Fruit fly (Drosophila melanogaster): ENCODE measurements around the gene Hsp23.

Gene Hsp23

DNA sequence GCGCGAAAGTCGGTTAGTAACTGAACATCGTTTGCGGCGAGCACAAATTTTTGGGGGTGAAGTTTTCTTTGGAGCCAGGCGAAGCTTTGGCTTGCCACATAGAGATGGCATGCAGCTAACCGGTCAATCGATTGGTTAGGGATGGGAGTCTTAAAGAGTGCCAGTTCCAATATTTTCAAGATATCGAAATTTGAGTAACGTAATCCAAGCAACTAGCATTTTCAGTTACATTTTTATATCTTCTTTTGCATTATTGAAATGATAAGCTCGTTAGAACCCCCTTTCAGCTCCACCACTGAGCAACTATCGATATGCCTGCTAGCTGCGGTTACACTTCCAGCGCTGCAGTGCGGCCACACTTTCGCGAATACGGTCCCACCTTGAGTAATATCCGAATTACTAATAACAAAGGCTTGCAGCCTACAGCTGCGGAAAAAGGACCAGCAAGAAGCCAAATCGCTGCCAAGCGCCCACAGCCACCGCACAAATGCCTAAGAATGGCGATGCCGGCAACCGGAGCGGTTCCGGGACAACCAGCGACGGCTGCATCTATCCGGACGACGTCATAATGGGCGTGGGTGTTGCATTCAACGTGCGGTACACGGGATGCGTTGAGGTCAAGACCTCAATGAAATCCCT lies 45.1 kb downstream of the Hsp23 start, which contains the start of the genes Atat and Shc (continued):
- TF ChIP-seq ranshi (GFP tag; IDR thresholded peaks at IDR 0.05) = peak; percentile 100
- TF ChIP-seq CG17802 (tag; optimal IDR thresholded peaks at IDR 0.05) = peak; percentile 93
- peak; percentile 99 for TF ChIP-seq da (GFP tag; optimal IDR thresholded peaks at IDR 0.05)
- peak; percentile 97 for TF ChIP-seq gsb-n (tag; optimal IDR thresholded peaks at IDR 0.05)
- TF ChIP-seq CG5180 (GFP tag; optimal IDR thresholded peaks at IDR 0.05) = peak; percentile 83
- peak; percentile 99 for TF ChIP-seq CG13775 (GFP tag; optimal IDR thresholded peaks at IDR 0.05)
- peak; percentile 100 for TF ChIP-seq CG10366 (GFP tag; IDR thresholded peaks at IDR 0.05)
- peak; percentile 12 for TF ChIP-seq CG15479 (GFP tag; optimal IDR thresholded peaks at IDR 0.05)
- peak; percentile 98 for TF ChIP-seq PHDP (tag; optimal IDR thresholded peaks at IDR 0.05)
- peak; percentile 96 for TF ChIP-seq CG6683 (GFP tag; optimal IDR thresholded peaks at IDR 0.05)
- TF ChIP-seq CG17612 (GFP tag; IDR thresholded peaks at IDR 0.05) = peak; percentile 99
- TF ChIP-seq CG12104 (GFP tag; optimal IDR thresholded peaks at IDR 0.05) = peak; percentile 98
- TF ChIP-seq sima (GFP tag; optimal IDR thresholded peaks at IDR 0.05) = peak; percentile 98
- TF ChIP-seq CG14965 (GFP tag; optimal IDR thresholded peaks at IDR 0.05; ENCODE audit: borderline replicate concordance) = peak; percentile 91
- peak; percentile 98 for TF ChIP-seq dimm (GFP tag; IDR thresholded peaks at IDR 0.05)
- peak; percentile 99 for TF ChIP-seq dan (GFP tag; IDR thresholded peaks at IDR 0.05)
- TF ChIP-seq mam (GFP tag; optimal IDR thresholded peaks at IDR 0.05) = peak; percentile 100
- peak; percentile 80; the same call in 1 of the 2 replicates for TF ChIP-seq tna (GFP tag; IDR thresholded peaks at IDR 0.05; ENCODE audit: partially characterized antibody)
- peak; percentile 100 for TF ChIP-seq CG1602 (GFP tag; optimal IDR thresholded peaks at IDR 0.05)
- peak; percentile 99 for TF ChIP-seq CG4820 (GFP tag; optimal IDR thresholded peaks at IDR 0.05)
- TF ChIP-seq esg (GFP tag; conservative IDR thresholded peaks at IDR 0.05) = peak; percentile 100
- peak; percentile 50 to 94 for TF ChIP-seq tll (GFP tag; optimal IDR thresholded peaks at IDR 0.05)
- TF ChIP-seq CG10543 (GFP tag; optimal IDR thresholded peaks at IDR 0.05) = peak; percentile 98
- peak; percentile 55 for TF ChIP-seq CG8478 (optimal IDR thresholded peaks at IDR 0.05)
- peak; percentile 98 for TF ChIP-seq CG5953 (GFP tag; IDR thresholded peaks at IDR 0.05)
- peak; percentile 99 for TF ChIP-seq CG8765 (GFP tag; IDR thresholded peaks at IDR 0.05)
- TF ChIP-seq gce (GFP tag; IDR thresholded peaks at IDR 0.05) = peak; percentile 98
- peak; percentile 99 for TF ChIP-seq Camta (GFP tag; optimal IDR thresholded peaks at IDR 0.05)
- TF ChIP-seq h (optimal IDR thresholded peaks at IDR 0.05) = no peak
- peak; percentile 100 for TF ChIP-seq Ets65A (GFP tag)
- TF ChIP-seq prd (optimal IDR thresholded peaks at IDR 0.05) = no peak
- TF ChIP-seq prd (GFP tag; IDR thresholded peaks at IDR 0.05) = peak; percentile 100
- TF ChIP-seq Sox102F (GFP tag; optimal IDR thresholded peaks at IDR 0.05) = peak; percentile 99
- peak; percentile 100 for TF ChIP-seq Ptx1 (GFP tag; IDR thresholded peaks at IDR 0.05)
- peak; percentile 89 for TF ChIP-seq kah (GFP tag; optimal IDR thresholded peaks at IDR 0.05)
- TF ChIP-seq CG33557 (GFP tag; optimal IDR thresholded peaks at IDR 0.05) = peak; percentile 93
- peak; percentile 98 for TF ChIP-seq GATAe (GFP tag; conservative IDR thresholded peaks at IDR 0.05)
- 0 out of 3 replicates have a peak, but pooled peaks have one; percentile 33 for TF ChIP-seq mld (GFP tag; IDR thresholded peaks at IDR 0.05; ENCODE audit: partially characterized antibody)
- TF ChIP-seq Med (GFP tag) = peak; percentile 100
- TF ChIP-seq jing (GFP tag; optimal IDR thresholded peaks at IDR 0.05) = peak; percentile 99
- no peak for TF ChIP-seq cad (GFP tag; optimal IDR thresholded peaks at IDR 0.05)
- peak; percentile 99 for TF ChIP-seq CG15696 (tag; optimal IDR thresholded peaks at IDR 0.05)
- peak; percentile 99 for TF ChIP-seq az2 (GFP tag; optimal IDR thresholded peaks at IDR 0.05)
- peak; percentile 100 for TF ChIP-seq fu2 (GFP tag; optimal IDR thresholded peaks at IDR 0.05)
- TF ChIP-seq lab (GFP tag; optimal IDR thresholded peaks at IDR 0.05) = peak; percentile 99
- TF ChIP-seq Trl (optimal IDR thresholded peaks at IDR 0.05) = no peak
- TF ChIP-seq Trl (GFP tag; optimal IDR thresholded peaks at IDR 0.05) = peak; percentile 100
- peak; percentile 99 for TF ChIP-seq gsb (GFP tag; IDR thresholded peaks at IDR 0.05)
- TF ChIP-seq otp (GFP tag; IDR thresholded peaks at IDR 0.05) = peak; percentile 99
- TF ChIP-seq HmgZ (tag; optimal IDR thresholded peaks at IDR 0.05) = peak; percentile 100
- peak; percentile 99 for TF ChIP-seq Lim3 (GFP tag; IDR thresholded peaks at IDR 0.05)

Measured in whole organism, embryonic.